Worm (Caenorhabditis elegans): Measurements from ENCODE around the gene Y55B1BR.8.

Gene Y55B1BR.8

DNA sequence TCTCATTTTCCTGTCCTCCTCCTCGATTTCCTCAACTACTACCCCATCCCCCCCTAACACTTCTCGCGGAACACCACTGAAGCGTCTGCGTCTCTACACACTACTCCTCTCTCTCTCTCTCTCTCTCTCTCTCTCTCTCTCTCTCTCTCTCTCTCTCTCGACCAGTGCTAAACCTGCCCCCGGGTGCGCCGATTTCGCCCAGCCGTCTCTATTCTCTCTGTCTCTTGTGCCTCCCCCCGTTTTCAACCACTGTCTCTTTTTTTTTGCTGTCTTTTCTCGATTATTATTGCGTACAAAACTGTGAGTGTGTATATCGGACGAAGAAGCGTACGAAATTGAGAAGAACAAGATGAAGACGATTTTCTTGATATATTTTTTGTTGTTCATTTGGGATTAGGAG, 11.2 kb upstream of the Y55B1BR.8 start (continued):
- peak; percentile 38 to 43 (median 40) for TF ChIP-seq ceh-82 (tag; optimal IDR thresholded peaks at IDR 0.05)
- TF ChIP-seq lin-14 (GFP tag; optimal IDR thresholded peaks at IDR 0.05) = peak; percentile 90
- TF ChIP-seq grh-1 (GFP tag; IDR thresholded peaks at IDR 0.05) = peak; percentile 78
- TF ChIP-seq nhr-85 (tag) = peak; percentile 92
- TF ChIP-seq nhr-47 (tag; optimal IDR thresholded peaks at IDR 0.05) = peak; percentile 54
- no peak for TF ChIP-seq tlp-1 (tag; optimal IDR thresholded peaks at IDR 0.05)
- TF ChIP-seq aly-2 (tag; optimal IDR thresholded peaks at IDR 0.05) = no peak
- peak; percentile 49 for TF ChIP-seq nhr-90 (tag; optimal IDR thresholded peaks at IDR 0.05; ENCODE audit: poor library complexity)
- peak; percentile 57 for TF ChIP-seq skn-1 (tag; optimal IDR thresholded peaks at IDR 0.05)
- TF ChIP-seq dpl-1 (GFP tag; optimal IDR thresholded peaks at IDR 0.05) = peak; percentile 24 to 45 (median 34)
- peak; percentile 61 to 78 for TF ChIP-seq efl-1 (optimal IDR thresholded peaks at IDR 0.05)
- peak; percentile 42 to 93 for TF ChIP-seq efl-1 (GFP tag; optimal IDR thresholded peaks at IDR 0.05 in 1 of 2)
- TF ChIP-seq tbx-2 (tag; optimal IDR thresholded peaks at IDR 0.05) = peak; percentile 7
- no peak for TF ChIP-seq elt-2 (tag; optimal IDR thresholded peaks at IDR 0.05)
- TF ChIP-seq sup-37 (GFP tag; optimal IDR thresholded peaks at IDR 0.05) = no peak
- TF ChIP-seq ceh-63 (GFP tag; optimal IDR thresholded peaks at IDR 0.05) = no peak
- TF ChIP-seq C16A3.4 (tag; optimal IDR thresholded peaks at IDR 0.05) = peak; percentile 9
- TF ChIP-seq nhr-28 (tag; optimal IDR thresholded peaks at IDR 0.05) = no peak
- TF ChIP-seq blmp-1 (tag; optimal IDR thresholded peaks at IDR 0.05) = peak; percentile 71
- TF ChIP-seq F16B12.6 (tag; optimal IDR thresholded peaks at IDR 0.05) = peak; percentile 15
- peak; percentile 62 for TF ChIP-seq nhr-71 (tag; optimal IDR thresholded peaks at IDR 0.05)
- TF ChIP-seq fkh-8 (tag; optimal IDR thresholded peaks at IDR 0.05) = no peak

DNA sequence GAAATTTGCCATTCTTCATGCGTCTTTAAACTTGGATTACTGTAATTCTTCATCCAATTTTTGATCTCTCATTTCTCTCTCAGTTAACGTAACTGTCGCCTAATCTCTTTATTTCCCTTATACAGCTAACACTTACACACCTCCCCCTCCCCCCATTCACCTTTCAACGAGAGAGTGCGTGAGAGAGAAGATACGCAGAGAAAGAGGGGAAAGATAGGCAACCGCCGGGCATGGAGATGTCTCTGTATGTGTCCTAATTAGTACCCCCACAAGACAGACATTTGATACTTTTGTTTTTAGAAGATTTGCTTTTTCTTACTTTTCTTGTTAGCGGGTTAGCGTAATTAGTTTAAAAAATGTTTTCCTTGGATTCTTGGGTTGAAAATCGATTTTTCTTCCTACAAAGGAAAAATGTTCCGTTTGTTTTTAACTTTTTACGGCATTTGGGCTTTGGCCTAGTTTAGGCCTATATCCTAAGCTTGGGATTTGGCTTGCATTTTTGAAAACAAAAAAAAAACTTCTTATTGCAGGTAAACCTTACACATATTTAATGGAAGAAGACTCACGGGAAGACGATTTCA, 9.8 kb upstream of the Y55B1BR.8 start, which contains the start of gene affl-2:
TSS of gene affl-2 (plus strand) at position 531 of the 581 bp plus-strand sequence.
- TF ChIP-seq sup-37 (GFP tag; optimal IDR thresholded peaks at IDR 0.05) (no peak), blmp-1 (tag; optimal IDR thresholded peaks at IDR 0.05) (peak; percentile 90), nhr-11 (tag; optimal IDR thresholded peaks at IDR 0.05) (no peak), ceh-90 (tag; optimal IDR thresholded peaks at IDR 0.05) (no peak), xbp-1 (tag; optimal IDR thresholded peaks at IDR 0.05) (no peak), lin-35 (GFP tag; optimal IDR thresholded peaks at IDR 0.05) (peak in 1 of 2 experiments; percentile 20), ets-5 (GFP tag; IDR thresholded peaks at IDR 0.05) (no peak), lin-14 (GFP tag; optimal IDR thresholded peaks at IDR 0.05) (peak; percentile 74), ama-1 (optimal IDR thresholded peaks at IDR 0.05) (no peak), isw-1 (GFP tag; IDR thresholded peaks at IDR 0.05) (0 out of 2 replicates have a peak, but pooled peaks have one; percentile 1), snu-23 (GFP tag; optimal IDR thresholded peaks at IDR 0.05) (peak; percentile 45), fkh-10 (GFP tag; optimal IDR thresholded peaks at IDR 0.05) (no peak), egl-27 (tag; optimal IDR thresholded peaks at IDR 0.05) (no peak), rnt-1 (tag; optimal IDR thresholded peaks at IDR 0.05) (peak; percentile 9), unc-62 (GFP tag; optimal IDR thresholded peaks at IDR 0.05) (no peak), nhr-77 (tag; optimal IDR thresholded peaks at IDR 0.05) (no peak), hpl-2 (GFP tag; optimal IDR thresholded peaks at IDR 0.05) (no peak), mab-9 (GFP tag; IDR thresholded peaks at IDR 0.05) (no peak), ceh-88 (GFP tag; IDR thresholded peaks at IDR 0.05) (no peak), ces-1 (GFP tag; optimal IDR thresholded peaks at IDR 0.05) (no peak), snpc-4 (tag; optimal IDR thresholded peaks at IDR 0.05) (no peak), irx-1 (tag; optimal IDR thresholded peaks at IDR 0.05) (no peak), lin-13 (GFP tag; optimal IDR thresholded peaks at IDR 0.05) (no peak), lin-39 (tag; optimal IDR thresholded peaks at IDR 0.05) (no peak), nhr-90 (tag; optimal IDR thresholded peaks at IDR 0.05; ENCODE audit: poor library complexity) (no peak), mep-1 (tag; optimal IDR thresholded peaks at IDR 0.05) (peak; percentile 70), lir-3 (tag; optimal IDR thresholded peaks at IDR 0.05; ENCODE audit: poor library complexity) (no peak), skn-1 (tag; optimal IDR thresholded peaks at IDR 0.05) (no peak), elt-3 (tag; optimal IDR thresholded peaks at IDR 0.05) (peak in 2 of 6 experiments; percentile 2 to 74), pax-3 (tag; optimal IDR thresholded peaks at IDR 0.05) (no peak), ceh-63 (GFP tag; optimal IDR thresholded peaks at IDR 0.05) (no peak), elt-2 (tag; optimal IDR thresholded peaks at IDR 0.05) (no peak), nhr-20 (tag; optimal IDR thresholded peaks at IDR 0.05) (peak; percentile 14), nhr-71 (tag; optimal IDR thresholded peaks at IDR 0.05) (no peak)
